Worm (Caenorhabditis elegans): ENCODE results near the gene F11E6.10.

DNA sequence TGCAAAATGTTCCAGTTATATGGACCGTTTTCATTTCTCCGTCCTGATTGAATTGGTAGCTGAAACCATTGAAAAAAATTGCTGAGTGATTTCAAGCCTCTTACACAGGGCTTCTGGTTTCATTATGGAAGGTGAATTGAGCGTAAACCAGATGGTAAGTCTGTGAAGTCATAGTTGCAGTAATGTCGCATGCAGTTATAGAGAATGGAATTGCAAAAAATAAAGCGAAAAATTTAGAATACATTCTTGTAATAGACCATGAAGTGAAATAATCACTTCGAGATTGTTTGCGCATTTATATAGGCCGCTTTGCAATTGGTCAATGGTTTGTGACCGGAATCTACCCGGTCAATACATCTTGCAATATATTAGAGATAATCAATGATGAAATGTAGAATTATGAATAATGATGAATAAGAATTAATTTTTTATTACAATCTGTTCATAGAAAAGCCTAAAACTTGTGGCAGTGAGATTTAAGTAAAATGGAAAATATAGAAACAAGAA lies 7.2 kb upstream of the F11E6.10 start, which contains the start of gene F11E6.4:
- TF ChIP-seq mdl-1 (tag; optimal IDR thresholded peaks at IDR 0.05) (no peak), snpc-4 (tag; optimal IDR thresholded peaks at IDR 0.05) (no peak), lin-39 (tag; optimal IDR thresholded peaks at IDR 0.05) (no peak), sptf-1 (tag; optimal IDR thresholded peaks at IDR 0.05) (no peak), skn-1 (tag; optimal IDR thresholded peaks at IDR 0.05) (no peak), ces-1 (GFP tag; optimal IDR thresholded peaks at IDR 0.05) (no peak), nhr-237 (tag; optimal IDR thresholded peaks at IDR 0.05) (no peak), ceh-63 (GFP tag; optimal IDR thresholded peaks at IDR 0.05) (no peak), sup-37 (GFP tag; optimal IDR thresholded peaks at IDR 0.05) (no peak), ets-5 (GFP tag; IDR thresholded peaks at IDR 0.05) (no peak)
